Worm (Caenorhabditis elegans) whole organism, young adult: Measurements from ENCODE around the gene srz-12.
A peak's percentile ranks its signal among the peaks of the same experiment; 100 is the strongest.
"Not testable (repeated sequence)": the region's sequence is repeated elsewhere in the genome, so short reads cannot be mapped to it uniquely, and the experiment has no call there.

Experiments
- B0019.2 ChIP-seq: fragments of 200-800 bp; sonication (Bioruptor generic); conservative IDR thresholded peaks from 2 replicates; pipeline ENCODE4 v1.3.6; 2022; ENCODE audit warnings: missing genetic modification reagents, missing genetic modification characterization, missing compliant biosample characterization
- B0261.1 ChIP-seq: sonication (generic microtip); optimal IDR thresholded peaks from 2 replicates; lab custom pipeline; 2016; ENCODE audit warnings: mild to moderate bottlenecking, missing genetic modification characterization, moderate library complexity, missing compliant biosample characterization
- C06A6.2 ChIP-seq: fragments of 200-800 bp; sonication (Bioruptor generic); conservative IDR thresholded peaks from 2 replicates; pipeline ENCODE4 v1.3.6; 2022; ENCODE audit warnings: missing genetic modification characterization, missing compliant biosample characterization
- F22D6.2 ChIP-seq: sonication (generic microtip); optimal IDR thresholded peaks from 2 replicates; lab custom pipeline; 2016; ENCODE audit warnings: mild to moderate bottlenecking, missing genetic modification characterization, missing compliant biosample characterization
- F23B12.7 ChIP-seq: sonication (generic microtip); optimal IDR thresholded peaks from 2 replicates; lab custom pipeline; 2017; ENCODE audit warnings: missing genetic modification characterization, mild to moderate bottlenecking, missing compliant biosample characterization, antibody characterized with exemption, moderate library complexity; ENCODE audit not compliant: insufficient read depth
- F49E8.2 ChIP-seq: sonication (generic microtip); optimal IDR thresholded peaks from 3 replicates; lab custom pipeline; 2017; ENCODE audit warnings: missing genetic modification characterization, mild to moderate bottlenecking, missing compliant biosample characterization, antibody characterized with exemption, moderate library complexity; ENCODE audit not compliant: insufficient read depth
- F57A8.1 ChIP-seq: fragments of 200-800 bp; sonication (Bioruptor generic); optimal IDR thresholded peaks from 2 replicates; lab custom pipeline; 2018; ENCODE audit warnings: mild to moderate bottlenecking, missing genetic modification characterization, moderate library complexity, missing compliant biosample characterization
- ZK185.1 ChIP-seq: sonication (generic microtip); optimal IDR thresholded peaks from 2 replicates; lab custom pipeline; 2016; ENCODE audit warnings: mild to moderate bottlenecking, missing genetic modification characterization, missing compliant biosample characterization; ENCODE audit not compliant: poor library complexity, severe bottlenecking
- die-1 ChIP-seq: sonication (generic microtip); optimal IDR thresholded peaks from 2 replicates; lab custom pipeline; 2016; ENCODE audit warnings: missing genotype, mild to moderate bottlenecking, missing genetic modification characterization, missing compliant biosample characterization
- hlh-12 ChIP-seq: sonication (generic microtip); optimal IDR thresholded peaks from 2 replicates; lab custom pipeline; 2016; ENCODE audit warnings: missing genetic modification characterization, missing compliant biosample characterization
- hmg-1.2 ChIP-seq: fragments of 200-800 bp; sonication (Bioruptor generic); IDR thresholded peaks from 2 replicates; pipeline ENCODE4 v1.3.6; 2022; ENCODE audit warnings: missing genetic modification reagents, missing genetic modification characterization, missing compliant biosample characterization
- let-526 ChIP-seq: fragments of 200-800 bp; sonication (Bioruptor generic); IDR thresholded peaks from 2 replicates; pipeline ENCODE4 v1.3.6; 2022; ENCODE audit warnings: missing genetic modification reagents, missing genetic modification characterization, missing compliant biosample characterization
- lin-54 ChIP-seq: fragments of 200-800 bp; sonication (Bioruptor generic); optimal IDR thresholded peaks from 2 replicates; lab custom pipeline; 2018; ENCODE audit warnings: mild to moderate bottlenecking, missing genetic modification characterization, missing compliant biosample characterization
- madf-3 ChIP-seq: fragments of 200-800 bp; sonication (Bioruptor generic); IDR thresholded peaks from 2 replicates; pipeline ENCODE4 v1.3.6; 2022; ENCODE audit warnings: missing genetic modification reagents, missing genetic modification characterization, missing compliant biosample characterization
- mel-28 ChIP-seq: sonication (generic microtip); optimal IDR thresholded peaks from 2 replicates; lab custom pipeline; 2016; ENCODE audit warnings: borderline replicate concordance, mild to moderate bottlenecking, missing genetic modification characterization, missing compliant biosample characterization
- mes-4 ChIP-seq: sonication (generic microtip); optimal IDR thresholded peaks from 2 replicates; lab custom pipeline; 2016; ENCODE audit warnings: missing genotype, missing genetic modification characterization, missing compliant biosample characterization
- mxl-1 ChIP-seq: sonication (generic microtip); optimal IDR thresholded peaks from 2 replicates; lab custom pipeline; 2016; ENCODE audit warnings: missing genetic modification characterization, missing compliant biosample characterization
- nhr-120 ChIP-seq: fragments of 200-800 bp; sonication (Bioruptor generic); IDR thresholded peaks from 2 replicates; pipeline ENCODE4 v1.3.6; 2022; ENCODE audit warnings: missing genetic modification characterization, missing compliant biosample characterization
- somi-1 ChIP-seq: fragments of 200-800 bp; sonication (Bioruptor generic); optimal IDR thresholded peaks from 2 replicates; lab custom pipeline; 2018; ENCODE audit warnings: mild to moderate bottlenecking, missing genetic modification characterization, missing compliant biosample characterization
- tlf-1 ChIP-seq: fragments of 200-800 bp; sonication (Bioruptor generic); optimal IDR thresholded peaks from 2 replicates; lab custom pipeline; 2018; ENCODE audit warnings: mild to moderate bottlenecking, missing genetic modification characterization, missing compliant biosample characterization
- xnd-1 ChIP-seq: sonication (generic microtip); optimal IDR thresholded peaks from 2 replicates; lab custom pipeline; 2016; ENCODE audit warnings: missing genotype, missing genetic modification reagents, missing genetic modification characterization, missing compliant biosample characterization
- zfh-2 ChIP-seq: fragments of 200-800 bp; sonication (Bioruptor generic); conservative IDR thresholded peaks from 2 replicates; pipeline ENCODE4 v1.3.6; 2022; ENCODE audit warnings: missing genetic modification reagents, missing genetic modification characterization, missing compliant biosample characterization
- ztf-22 ChIP-seq: fragments of 200-800 bp; sonication (Bioruptor generic); optimal IDR thresholded peaks from 2 replicates; lab custom pipeline; 2018; ENCODE audit warnings: mild to moderate bottlenecking, missing genetic modification characterization, moderate library complexity, missing compliant biosample characterization
- ztf-26 ChIP-seq: sonication (generic microtip); optimal IDR thresholded peaks from 2 replicates; lab custom pipeline; 2017; ENCODE audit warnings: missing genetic modification characterization, missing compliant biosample characterization

Gene srz-12

DNA sequence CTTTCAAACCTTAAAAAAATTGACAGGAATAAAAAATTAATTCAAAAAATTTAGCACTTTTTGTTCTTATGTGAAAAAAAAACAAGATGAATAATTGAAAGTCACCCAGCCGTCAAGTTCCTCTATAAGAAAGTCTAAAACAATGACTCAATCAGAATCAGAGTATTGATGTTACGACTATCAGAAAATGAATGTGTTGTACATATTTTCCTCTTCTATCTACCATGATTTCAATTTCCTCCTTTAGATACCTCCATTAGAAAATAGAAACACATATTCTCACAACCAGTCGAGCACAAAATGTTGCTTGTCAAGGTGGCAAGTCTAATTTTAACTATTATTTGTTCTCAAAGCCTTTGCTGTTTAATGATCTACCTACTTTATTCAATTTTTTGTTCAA is 42.5 kb downstream of the srz-12 start, which contains the start of gene srbc-48:
Gene srbc-48 (plus strand): TSS at position 301 of the 400 bp plus-strand sequence.
- no peak for TF ChIP-seq lin-54
- no peak for TF ChIP-seq B0261.1 (tag; lab: Kevin White, UChicago)

DNA sequence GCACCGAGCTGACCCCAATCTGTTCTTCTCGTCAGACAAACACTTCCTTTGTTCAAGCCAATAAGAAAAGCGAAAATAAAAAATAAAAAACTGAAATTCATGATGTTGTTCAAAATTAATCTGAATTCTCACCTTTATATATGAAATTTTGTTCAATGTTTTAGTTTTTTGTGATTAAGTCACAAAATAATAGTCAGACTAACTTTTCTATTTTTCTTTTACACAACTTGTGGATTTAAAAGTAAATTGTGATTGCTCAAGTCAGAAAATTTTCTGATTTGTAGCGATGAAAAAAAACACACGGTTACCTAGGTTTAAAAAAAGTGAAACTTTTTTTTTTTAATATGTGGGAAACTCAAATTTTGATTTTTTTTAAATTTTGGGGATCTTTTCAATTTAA is 44.8 kb downstream of the srz-12 start, which contains the start of gene abf-3:
Gene abf-3 (minus strand): TSS at position 101 of the 400 bp plus-strand sequence.
- TF ChIP-seq somi-1 = no peak
- TF ChIP-seq F22D6.2 (tag; lab: Kevin White, UChicago) = no peak
- no peak for TF ChIP-seq let-526
- no peak for TF ChIP-seq die-1 (tag; lab: Kevin White, UChicago)
- no peak for TF ChIP-seq zfh-2 (GFP tag; lab: Robert Waterston, UW)
- TF ChIP-seq xnd-1 (tag; lab: Kevin White, UChicago) = no peak
- TF ChIP-seq mxl-1 (tag; lab: Kevin White, UChicago) = no peak
- no peak for TF ChIP-seq madf-3 (GFP tag; lab: Robert Waterston, UW)
- no peak for TF ChIP-seq C06A6.2
- no peak for TF ChIP-seq ztf-22 (GFP tag; lab: Kevin White, UChicago)
- no peak for TF ChIP-seq ztf-26 (tag; lab: Kevin White, UChicago)
- no peak for TF ChIP-seq tlf-1
- no peak for TF ChIP-seq F23B12.7 (tag; lab: Kevin White, UChicago)
- TF ChIP-seq B0019.2 (GFP tag; lab: Robert Waterston, UW) = no peak
- no peak for TF ChIP-seq nhr-120 (GFP tag; lab: Robert Waterston, UW)
- no peak for TF ChIP-seq F49E8.2 (tag; lab: Kevin White, UChicago)
- no peak for TF ChIP-seq hlh-12 (tag; lab: Kevin White, UChicago)
- no peak for TF ChIP-seq mes-4 (tag; lab: Kevin White, UChicago)

DNA sequence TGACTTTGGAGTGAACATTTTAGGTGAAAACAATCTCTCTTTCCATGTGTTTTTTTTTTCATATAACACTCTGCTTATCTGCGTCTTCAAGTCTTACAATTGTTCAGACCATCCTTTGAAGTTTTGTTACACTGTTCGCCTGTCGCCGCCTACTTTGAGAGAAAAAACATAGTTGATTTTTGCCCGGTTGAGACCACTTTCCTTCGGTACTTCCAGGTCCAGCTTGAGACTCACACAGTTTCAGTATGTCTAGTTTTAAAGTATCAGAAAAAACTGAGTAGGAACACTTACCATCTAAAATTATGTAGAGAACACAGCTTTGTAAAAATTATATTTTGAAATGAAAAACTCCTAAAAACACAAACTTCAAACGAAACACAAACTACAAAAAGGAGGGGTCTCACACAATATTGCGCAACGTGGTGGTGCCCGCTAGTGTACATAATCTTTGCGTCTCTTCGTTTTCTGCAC is 46.5 kb downstream of the srz-12 start, which contains the start of the genes fbxa-69 and F54B8.4:
Gene fbxa-69 (minus strand): TSS at position 10 of the 471 bp plus-strand sequence.
Gene F54B8.4 (plus strand): TSS at position 421 of the 471 bp plus-strand sequence.
- no peak for TF ChIP-seq mel-28 (tag; lab: Kevin White, UChicago)
- TF ChIP-seq hmg-1.2 (GFP tag; lab: Robert Waterston, UW) = peak; percentile 24; the same call in 1 of the 2 replicates

DNA sequence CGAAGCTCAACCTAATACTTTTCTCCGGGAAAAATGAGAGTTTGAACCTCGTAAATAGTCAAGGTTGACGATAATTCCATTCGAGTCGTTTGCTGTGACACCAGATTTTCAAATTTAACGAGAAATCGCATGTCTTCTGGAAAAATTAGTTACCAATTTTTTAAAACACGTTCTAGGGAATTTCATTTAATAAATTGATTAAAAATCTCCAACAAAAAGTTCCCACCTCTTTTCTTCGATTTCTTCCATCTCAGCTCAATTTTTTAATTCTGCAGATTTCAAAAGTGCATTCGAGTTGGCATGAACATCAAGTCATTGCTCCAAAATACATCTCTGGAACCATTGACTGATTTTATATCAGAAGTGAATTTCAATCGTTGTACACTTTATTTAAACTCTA is 50.5 kb downstream of the srz-12 start, which contains the start of gene nhr-282:
Gene nhr-282 (plus strand): TSS at position 301 of the 400 bp plus-strand sequence.
- TF ChIP-seq F57A8.1; ZK185.1 (tag; lab: Kevin White, UChicago); zfh-2 (GFP tag; lab: Robert Waterston, UW): not testable (repeated sequence)
